Worm (Caenorhabditis elegans): ENCODE data around the gene F37C12.18.

F37C12.18 gene

DNA sequence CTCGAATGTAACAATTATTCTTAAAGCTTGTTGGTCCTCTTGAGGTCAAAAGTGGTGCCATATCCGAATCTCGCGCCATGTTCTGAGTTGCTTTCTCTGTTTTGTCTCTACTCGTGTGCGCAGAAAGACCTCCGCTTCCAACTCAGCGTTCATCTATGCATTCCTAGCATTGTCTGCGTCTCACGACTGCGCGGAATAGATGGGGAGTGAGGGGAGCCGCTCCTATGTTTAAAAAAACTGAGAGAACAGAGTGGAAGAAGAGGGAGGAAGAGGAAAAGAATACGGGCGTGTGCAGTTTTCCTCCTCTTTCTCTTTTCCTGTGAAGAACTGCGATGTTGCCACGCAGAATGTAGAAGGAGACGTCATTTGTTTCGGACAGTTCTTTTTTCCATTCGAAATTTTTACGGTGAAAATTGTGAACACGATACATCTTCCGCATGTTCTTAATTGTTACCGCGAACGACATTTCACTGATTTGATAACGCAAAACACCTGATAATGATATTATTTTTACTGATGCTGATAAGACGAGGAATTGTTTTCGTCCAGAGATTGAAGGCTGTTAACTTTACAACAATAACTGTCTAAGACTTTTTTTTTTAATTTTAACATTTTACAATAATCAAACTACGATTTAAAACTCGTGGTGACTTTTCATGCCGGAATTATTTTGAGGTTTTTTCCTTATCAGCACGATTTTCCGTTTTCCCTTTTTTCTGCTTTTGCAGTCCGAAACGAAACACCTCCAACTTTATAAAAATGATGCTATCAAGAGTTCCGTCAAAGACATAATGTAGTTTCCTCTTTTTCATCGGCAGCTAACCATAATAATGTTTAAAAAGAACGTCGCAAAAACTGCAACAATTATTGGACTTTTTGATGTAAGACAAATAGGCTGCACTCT lies 28.3 kb downstream of the F37C12.18 start:
- TF ChIP-seq C34F6.9 (tag; optimal IDR thresholded peaks at IDR 0.05), result peak; percentile 77
- TF ChIP-seq fos-1 (tag; optimal IDR thresholded peaks at IDR 0.05), result peak; percentile 58
- TF ChIP-seq lin-11 (tag; optimal IDR thresholded peaks at IDR 0.05), result peak; percentile 63
- peak; percentile 74 for TF ChIP-seq egl-27 (tag; optimal IDR thresholded peaks at IDR 0.05)
- TF ChIP-seq ztf-11 (tag; optimal IDR thresholded peaks at IDR 0.05), result no peak
- TF ChIP-seq alr-1 (tag; optimal IDR thresholded peaks at IDR 0.05), result no peak
- TF ChIP-seq crh-2 (tag; optimal IDR thresholded peaks at IDR 0.05), result peak; percentile 71
- TF ChIP-seq nhr-25 (tag; optimal IDR thresholded peaks at IDR 0.05), result peak; percentile 5
- TF ChIP-seq mab-5 (tag; optimal IDR thresholded peaks at IDR 0.05), result peak; percentile 16
- TF ChIP-seq F13H6.1 (tag; optimal IDR thresholded peaks at IDR 0.05), result peak; percentile 44
- TF ChIP-seq nhr-129 (tag; optimal IDR thresholded peaks at IDR 0.05), result peak; percentile 76
- peak; percentile 13 for TF ChIP-seq sma-9 (GFP tag; optimal IDR thresholded peaks at IDR 0.05)
- no peak for TF ChIP-seq sma-9 (tag; optimal IDR thresholded peaks at IDR 0.05)
- no peak for TF ChIP-seq nhr-10 (tag; optimal IDR thresholded peaks at IDR 0.05)
- peak; percentile 62 for TF ChIP-seq zag-1 (tag; optimal IDR thresholded peaks at IDR 0.05)
- TF ChIP-seq nhr-12 (tag; optimal IDR thresholded peaks at IDR 0.05), result no peak
- TF ChIP-seq lin-13 (GFP tag; optimal IDR thresholded peaks at IDR 0.05), result peak; percentile 5
- no peak for TF ChIP-seq elt-3 (tag; optimal IDR thresholded peaks at IDR 0.05)
- TF ChIP-seq mdl-1 (tag; optimal IDR thresholded peaks at IDR 0.05), result peak; percentile 23 to 29
- TF ChIP-seq ztf-4 (tag; optimal IDR thresholded peaks at IDR 0.05), result peak; percentile 32
- TF ChIP-seq unc-55 (GFP tag; optimal IDR thresholded peaks at IDR 0.05), result peak; percentile 82
- TF ChIP-seq lsy-2 (tag; optimal IDR thresholded peaks at IDR 0.05), result peak in 1 of 2 experiments; percentile 69

DNA sequence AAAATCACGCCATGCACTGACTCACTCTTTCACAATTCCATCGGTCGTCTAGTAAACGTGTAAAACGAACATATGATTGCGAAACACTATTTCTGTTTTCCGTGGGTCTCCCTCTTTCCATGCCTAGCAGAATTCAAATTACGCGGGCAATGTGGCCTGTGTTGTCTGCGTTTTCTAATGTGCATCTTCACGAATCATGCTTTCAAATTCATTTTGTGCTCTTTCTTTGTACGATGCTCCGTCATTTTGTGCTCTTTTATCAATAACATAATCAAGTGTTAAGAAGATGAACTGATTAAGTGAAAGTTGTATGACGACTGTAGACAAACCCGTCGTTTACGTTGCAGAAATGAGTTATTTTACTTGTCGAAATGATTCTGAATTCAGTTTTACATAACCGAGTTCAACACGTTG lies 29.4 kb downstream of the F37C12.18 start:
- TF ChIP-seq unc-39 (tag; optimal IDR thresholded peaks at IDR 0.05) (no peak), nhr-77 (tag; optimal IDR thresholded peaks at IDR 0.05) (no peak), lin-39 (tag; optimal IDR thresholded peaks at IDR 0.05) (no peak), nhr-25 (tag; optimal IDR thresholded peaks at IDR 0.05) (no peak), C34F6.9 (tag; optimal IDR thresholded peaks at IDR 0.05) (peak; percentile 80), nhr-6 (tag; optimal IDR thresholded peaks at IDR 0.05) (no peak), fos-1 (tag; optimal IDR thresholded peaks at IDR 0.05) (peak; percentile 95), unc-62 (GFP tag; optimal IDR thresholded peaks at IDR 0.05) (no peak), mdl-1 (tag; optimal IDR thresholded peaks at IDR 0.05) (peak in 1 of 2 experiments; percentile 21), sma-9 (GFP tag; optimal IDR thresholded peaks at IDR 0.05) (peak; percentile 73), sma-9 (tag; optimal IDR thresholded peaks at IDR 0.05) (no peak), lsy-2 (tag; optimal IDR thresholded peaks at IDR 0.05) (peak in 1 of 2 experiments; percentile 50), snpc-4 (tag; optimal IDR thresholded peaks at IDR 0.05) (no peak), peb-1 (tag; optimal IDR thresholded peaks at IDR 0.05) (no peak), egl-27 (tag; optimal IDR thresholded peaks at IDR 0.05) (peak; percentile 43), nhr-21 (tag; optimal IDR thresholded peaks at IDR 0.05) (no peak), nhr-10 (tag; optimal IDR thresholded peaks at IDR 0.05) (no peak), R02D3.7 (tag; optimal IDR thresholded peaks at IDR 0.05) (no peak), lin-13 (GFP tag; optimal IDR thresholded peaks at IDR 0.05) (no peak), zag-1 (tag; optimal IDR thresholded peaks at IDR 0.05) (no peak), gmeb-1 (tag; optimal IDR thresholded peaks at IDR 0.05) (peak; percentile 52), nhr-11 (tag; optimal IDR thresholded peaks at IDR 0.05) (no peak), ztf-1 (GFP tag; conservative IDR thresholded peaks at IDR 0.05) (no peak), alr-1 (tag; optimal IDR thresholded peaks at IDR 0.05) (no peak), ztf-11 (tag; optimal IDR thresholded peaks at IDR 0.05) (no peak), sma-3 (GFP tag; optimal IDR thresholded peaks at IDR 0.05) (no peak), F13H6.1 (tag; optimal IDR thresholded peaks at IDR 0.05) (peak; percentile 51), dmd-4 (tag; optimal IDR thresholded peaks at IDR 0.05) (no peak), blmp-1 (tag; optimal IDR thresholded peaks at IDR 0.05; ENCODE audit: insufficient read depth) (peak; percentile 71), nhr-12 (tag; optimal IDR thresholded peaks at IDR 0.05) (no peak), ama-1 (optimal IDR thresholded peaks at IDR 0.05) (no peak), mbf-1 (tag; optimal IDR thresholded peaks at IDR 0.05) (no peak), lin-11 (tag; optimal IDR thresholded peaks at IDR 0.05) (no peak), nhr-23 (tag; optimal IDR thresholded peaks at IDR 0.05) (no peak), aly-2 (tag; optimal IDR thresholded peaks at IDR 0.05) (no peak), ZK546.5 (tag; optimal IDR thresholded peaks at IDR 0.05) (no peak), ceh-82 (tag; optimal IDR thresholded peaks at IDR 0.05) (no peak), Y55F3AM.14 (GFP tag; optimal IDR thresholded peaks at IDR 0.05) (no peak), nhr-129 (tag; optimal IDR thresholded peaks at IDR 0.05) (peak; percentile 76), crh-2 (tag; optimal IDR thresholded peaks at IDR 0.05) (peak; percentile 87), unc-55 (GFP tag; optimal IDR thresholded peaks at IDR 0.05) (peak; percentile 57), elt-1 (tag; optimal IDR thresholded peaks at IDR 0.05) (no peak), elt-3 (tag; optimal IDR thresholded peaks at IDR 0.05) (no peak), sem-4 (tag; optimal IDR thresholded peaks at IDR 0.05) (no peak), ceh-16 (tag; optimal IDR thresholded peaks at IDR 0.05) (no peak), nhr-237 (tag; optimal IDR thresholded peaks at IDR 0.05) (no peak), mab-5 (tag; optimal IDR thresholded peaks at IDR 0.05) (no peak)
